Worm (Caenorhabditis elegans) whole organism, late embryonic: ENCODE results near the gene cyp-33C11.

ENCODE experiments used
- C08G9.2 ChIP-seq: sonication (generic microtip); optimal IDR thresholded peaks from 2 replicates; lab custom pipeline; 2016; ENCODE audit warnings: mild to moderate bottlenecking, missing genetic modification characterization, moderate library complexity, missing compliant biosample characterization
- C38D4.7 ChIP-seq: fragments of 200-800 bp; sonication (Bioruptor generic); optimal IDR thresholded peaks from 2 replicates; lab custom pipeline; 2018; ENCODE audit warnings: mild to moderate bottlenecking, missing genetic modification characterization, moderate library complexity, missing compliant biosample characterization
- K02D7.2 ChIP-seq: sonication (generic microtip); optimal IDR thresholded peaks from 2 replicates; lab custom pipeline; 2017; ENCODE audit warnings: mild to moderate bottlenecking, missing genetic modification characterization, missing compliant biosample characterization
- T23F11.4 ChIP-seq: fragments of 200-800 bp; sonication (Bioruptor generic); optimal IDR thresholded peaks from 2 replicates; lab custom pipeline; 2018; ENCODE audit warnings: mild to moderate bottlenecking, missing genetic modification characterization, missing compliant biosample characterization
- Y22D7AL.16 ChIP-seq: sonication (generic microtip); optimal IDR thresholded peaks from 2 replicates; lab custom pipeline; 2016; ENCODE audit warnings: missing genetic modification characterization, missing compliant biosample characterization
- ceh-18 ChIP-seq: sonication (generic microtip); optimal IDR thresholded peaks from 2 replicates; lab custom pipeline; 2016; ENCODE audit warnings: missing genetic modification characterization, missing compliant biosample characterization
- ceh-22 ChIP-seq: sonication (generic microtip); optimal IDR thresholded peaks from 2 replicates; lab custom pipeline; 2017; ENCODE audit warnings: missing biosample characterization, missing genetic modification characterization
- ceh-30 ChIP-seq: fragments of 150-350 bp; optimal IDR thresholded peaks from 2 replicates; lab custom pipeline; 2014; ENCODE audit warnings: missing biosample characterization, missing genetic modification characterization
- ceh-6 ChIP-seq: fragments of 200-800 bp; sonication (Bioruptor generic); optimal IDR thresholded peaks from 2 replicates; lab custom pipeline; 2018; ENCODE audit warnings: mild to moderate bottlenecking, missing genetic modification characterization, missing compliant biosample characterization
- che-1 ChIP-seq: sonication (generic microtip); optimal IDR thresholded peaks from 2 replicates; lab custom pipeline; 2016; ENCODE audit warnings: mild to moderate bottlenecking, missing genetic modification characterization, missing compliant biosample characterization
- elt-2 ChIP-seq: sonication (generic microtip); optimal IDR thresholded peaks from 2 replicates; lab custom pipeline; 2016; ENCODE audit warnings: missing genetic modification reagents, missing genetic modification characterization, missing compliant biosample characterization
- elt-4 ChIP-seq: sonication (generic microtip); optimal IDR thresholded peaks from 2 replicates; lab custom pipeline; 2016; ENCODE audit warnings: missing genetic modification characterization, missing compliant biosample characterization
- ets-4 ChIP-seq: sonication (generic microtip); optimal IDR thresholded peaks from 2 replicates; lab custom pipeline; 2016; ENCODE audit warnings: missing genetic modification characterization, missing compliant biosample characterization
- fax-1 ChIP-seq: sonication (generic microtip); optimal IDR thresholded peaks from 2 replicates; lab custom pipeline; 2016; ENCODE audit warnings: missing genotype, missing genetic modification characterization, missing compliant biosample characterization
- fkh-6 ChIP-seq: sonication (generic microtip); optimal IDR thresholded peaks from 2 replicates; lab custom pipeline; 2016; ENCODE audit warnings: missing genetic modification characterization, missing compliant biosample characterization
- gmeb-2 ChIP-seq: sonication (generic microtip); optimal IDR thresholded peaks from 2 replicates; lab custom pipeline; 2016; ENCODE audit warnings: missing genetic modification characterization, inconsistent platforms, missing compliant biosample characterization
- hlh-13 ChIP-seq: fragments of 200-800 bp; sonication (Bioruptor generic); optimal IDR thresholded peaks from 2 replicates; lab custom pipeline; 2018; ENCODE audit warnings: mild to moderate bottlenecking, missing genetic modification characterization, missing compliant biosample characterization
- hlh-8 ChIP-seq: sonication (generic microtip); optimal IDR thresholded peaks from 2 replicates; lab custom pipeline; 2016; ENCODE audit warnings: missing genotype, missing genetic modification characterization, missing compliant biosample characterization
- lim-6 ChIP-seq: sonication (generic microtip); optimal IDR thresholded peaks from 2 replicates; lab custom pipeline; 2016; ENCODE audit warnings: missing genetic modification characterization, missing compliant biosample characterization
- mec-3 ChIP-seq: sonication (generic microtip); optimal IDR thresholded peaks from 2 replicates; lab custom pipeline; 2016; ENCODE audit warnings: borderline replicate concordance, missing genetic modification characterization, missing compliant biosample characterization
- nfya-1 ChIP-seq: sonication (generic microtip); optimal IDR thresholded peaks from 2 replicates; lab custom pipeline; 2017; ENCODE audit warnings: missing genetic modification characterization, mild to moderate bottlenecking, missing compliant biosample characterization, antibody characterized with exemption, moderate library complexity
- nhr-11 ChIP-seq: fragments of 150-350 bp; optimal IDR thresholded peaks from 2 replicates; lab custom pipeline; 2014; ENCODE audit warnings: missing biosample characterization, missing genetic modification characterization
- pat-9 ChIP-seq: fragments of 200-800 bp; sonication (Bioruptor generic); optimal IDR thresholded peaks from 2 replicates; lab custom pipeline; 2018; ENCODE audit warnings: mild to moderate bottlenecking, missing genetic modification characterization, moderate library complexity, missing compliant biosample characterization
- pax-1 ChIP-seq: fragments of 150-350 bp; optimal IDR thresholded peaks from 2 replicates; lab custom pipeline; 2014; ENCODE audit warnings: missing biosample characterization, missing genetic modification characterization
- pha-2 ChIP-seq: sonication (generic microtip); optimal IDR thresholded peaks from 2 replicates; lab custom pipeline; 2017; ENCODE audit warnings: mild to moderate bottlenecking, missing genetic modification characterization, missing compliant biosample characterization
- pqm-1 ChIP-seq: sonication (generic microtip); optimal IDR thresholded peaks from 2 replicates; lab custom pipeline; 2016; ENCODE audit warnings: missing genetic modification characterization, missing compliant biosample characterization
- sdc-2 ChIP-seq: sonication (generic microtip); optimal IDR thresholded peaks from 2 replicates; lab custom pipeline; 2016; ENCODE audit warnings: missing genotype, missing genetic modification characterization, missing compliant biosample characterization
- sox-2 ChIP-seq: fragments of 200-800 bp; sonication (Bioruptor generic); IDR thresholded peaks from 2 replicates; pipeline ENCODE4 v1.3.6; 2022; ENCODE audit warnings: missing genetic modification reagents, missing genetic modification characterization, missing compliant biosample characterization
- sox-4 ChIP-seq: sonication (generic microtip); optimal IDR thresholded peaks from 2 replicates; lab custom pipeline; 2017; ENCODE audit warnings: mild to moderate bottlenecking, missing genetic modification characterization, inconsistent platforms, missing compliant biosample characterization
- syd-9 ChIP-seq: sonication (generic microtip); optimal IDR thresholded peaks from 2 replicates; lab custom pipeline; 2016; ENCODE audit warnings: mild to moderate bottlenecking, missing genetic modification characterization, moderate library complexity, missing compliant biosample characterization
- tbx-2 ChIP-seq: sonication (generic microtip); optimal IDR thresholded peaks from 2 replicates; lab custom pipeline; 2016; ENCODE audit warnings: missing genetic modification characterization, missing compliant biosample characterization
- tbx-7 ChIP-seq: sonication (generic microtip); optimal IDR thresholded peaks from 2 replicates; lab custom pipeline; 2016; ENCODE audit warnings: missing genotype, missing genetic modification characterization, missing compliant biosample characterization
- unc-86 ChIP-seq: sonication (generic microtip); optimal IDR thresholded peaks from 2 replicates; lab custom pipeline; 2016; ENCODE audit warnings: missing genetic modification characterization, missing compliant biosample characterization
- ztf-16 ChIP-seq: sonication (generic microtip); optimal IDR thresholded peaks from 2 replicates; lab custom pipeline; 2017; ENCODE audit warnings: missing genetic modification characterization, missing compliant biosample characterization

Gene cyp-33C11

DNA sequence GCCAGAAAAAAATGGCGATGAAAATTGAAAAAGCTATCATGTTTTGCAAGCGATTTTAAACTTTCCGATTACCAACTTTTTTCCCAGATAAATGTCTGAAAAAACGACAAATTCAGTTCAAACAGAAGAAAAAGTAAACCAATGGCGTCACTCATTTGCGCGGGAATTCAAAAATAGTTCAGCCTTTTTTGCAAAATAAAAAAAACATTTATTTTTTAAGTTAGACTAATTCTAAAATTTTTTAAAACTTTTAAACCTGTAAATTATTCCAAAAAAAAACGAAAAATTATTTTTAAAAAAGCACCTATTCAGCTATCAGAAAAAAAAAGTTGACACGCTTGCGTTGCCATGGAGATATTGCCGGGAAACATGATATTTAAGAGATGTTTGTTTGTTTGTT lies at the start of gene cyp-33C11:
Gene cyp-33C11 (minus strand): TSS at position 101 of the 400 bp plus-strand sequence.
- TF ChIP-seq sox-2 (GFP tag; lab: Robert Waterston, UW) (no peak), nfya-1 (tag; lab: Kevin White, UChicago) (no peak), syd-9 (no peak), tbx-2 (tag; lab: Kevin White, UChicago) (no peak), mec-3 (tag; lab: Kevin White, UChicago) (no peak), hlh-13 (GFP tag; lab: Kevin White, UChicago) (no peak), Y22D7AL.16 (tag; lab: Kevin White, UChicago) (no peak), ceh-6 (no peak), gmeb-2 (no peak), C08G9.2 (tag; lab: Kevin White, UChicago) (no peak), K02D7.2 (tag; lab: Kevin White, UChicago) (no peak), ceh-22 (tag; lab: Kevin White, UChicago) (no peak), fkh-6 (tag; lab: Kevin White, UChicago) (no peak), sdc-2 (no peak), pat-9 (tag; lab: Kevin White, UChicago) (no peak), ztf-16 (tag; lab: Kevin White, UChicago) (no peak), pqm-1 (no peak), pha-2 (no peak)

DNA sequence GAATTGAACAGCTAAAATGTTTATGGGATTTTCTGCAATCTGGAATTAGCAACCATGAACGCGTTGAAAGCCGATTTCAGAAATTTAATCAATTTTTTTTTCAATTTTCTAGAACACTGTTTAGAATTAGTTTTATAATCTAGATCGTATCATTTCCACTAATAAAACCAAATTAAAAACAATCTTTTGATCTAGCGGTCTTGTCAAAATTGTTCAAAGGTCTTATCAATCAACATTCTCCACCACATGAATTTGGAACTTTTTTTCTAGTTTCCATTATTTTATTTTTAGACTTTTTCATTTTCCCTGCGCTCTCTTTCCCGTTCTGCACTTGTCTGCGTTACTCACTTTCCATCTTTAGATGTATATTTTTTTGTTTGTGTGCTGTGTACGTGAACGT lies 49.6 kb upstream of the cyp-33C11 start, which contains the start of gene srp-2:
Gene srp-2 (plus strand): TSS at position 301 of the 400 bp plus-strand sequence.
- no peak for TF ChIP-seq sox-4
- TF ChIP-seq lim-6 (tag; lab: Kevin White, UChicago) = no peak
- no peak for TF ChIP-seq ceh-30
- no peak for TF ChIP-seq sdc-2
- no peak for TF ChIP-seq tbx-7 (tag; lab: Kevin White, UChicago)
- no peak for TF ChIP-seq gmeb-2
- no peak for TF ChIP-seq fax-1 (tag; lab: Kevin White, UChicago)
- TF ChIP-seq hlh-8 (tag; lab: Kevin White, UChicago) = no peak
- TF ChIP-seq nhr-11 = no peak
- TF ChIP-seq ceh-6 = no peak
- TF ChIP-seq ceh-18 = no peak

DNA sequence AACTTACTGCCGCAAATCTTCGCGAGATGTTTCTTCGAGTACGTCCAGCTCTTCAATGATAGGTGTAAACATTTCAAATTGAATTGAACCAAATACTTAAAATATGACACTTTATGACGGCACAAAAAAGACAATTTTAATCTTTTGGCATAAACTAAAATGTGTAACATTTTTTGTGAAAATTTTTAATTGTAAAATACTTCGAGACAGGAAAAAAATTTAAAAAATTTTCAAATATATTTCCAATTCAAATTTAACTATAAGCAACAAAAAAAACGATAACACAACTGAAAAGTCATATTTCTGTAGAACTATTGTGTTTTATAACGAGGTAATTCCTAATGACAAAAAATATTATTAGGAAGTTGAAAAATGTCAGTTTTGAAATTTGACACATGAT lies 49.1 kb upstream of the cyp-33C11 start, which contains the start of gene C05E4.12:
Gene C05E4.12 (minus strand): TSS at position 101 of the 400 bp plus-strand sequence.
- no peak for TF ChIP-seq nfya-1 (tag; lab: Kevin White, UChicago)
- no peak for TF ChIP-seq tbx-2 (tag; lab: Kevin White, UChicago)
- no peak for TF ChIP-seq pat-9 (tag; lab: Kevin White, UChicago)
- TF ChIP-seq sox-2 (GFP tag; lab: Robert Waterston, UW) = no peak
- no peak for TF ChIP-seq pax-1 (tag; lab: Kevin White, UChicago)
- no peak for TF ChIP-seq lim-6 (tag; lab: Kevin White, UChicago)
- TF ChIP-seq che-1 (tag; lab: Kevin White, UChicago) = no peak
- no peak for TF ChIP-seq elt-4 (tag; lab: Kevin White, UChicago)
- TF ChIP-seq fkh-6 (tag; lab: Kevin White, UChicago) = no peak
- TF ChIP-seq elt-2 (tag; lab: Kevin White, UChicago) = no peak
- no peak for TF ChIP-seq T23F11.4 (GFP tag; lab: Kevin White, UChicago)
- no peak for TF ChIP-seq C38D4.7 (GFP tag; lab: Kevin White, UChicago)
- TF ChIP-seq ceh-22 (tag; lab: Kevin White, UChicago) = no peak

DNA sequence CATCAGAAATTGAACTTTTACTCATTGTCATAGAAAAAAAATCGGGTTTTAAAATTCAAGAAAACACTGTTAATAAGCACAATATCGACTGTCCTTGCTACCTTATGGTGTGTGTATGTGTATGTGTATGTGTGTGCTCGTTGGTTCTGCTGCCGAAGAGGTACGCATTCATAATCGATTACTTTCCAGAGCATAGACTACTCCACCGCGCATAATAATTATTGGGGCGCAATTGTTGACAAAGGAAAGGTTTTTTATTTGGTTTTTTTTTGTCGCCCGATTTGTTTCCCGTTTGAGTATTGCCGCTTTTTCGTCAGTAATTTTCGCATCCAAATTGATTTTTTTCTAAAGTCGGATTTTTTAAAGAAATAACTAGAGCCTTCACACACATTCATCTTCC lies 48.5 kb upstream of the cyp-33C11 start, which contains the start of gene C05E4.15:
Gene C05E4.15 (minus strand): TSS at position 101 of the 400 bp plus-strand sequence.
- no peak for TF ChIP-seq unc-86 (tag; lab: Kevin White, UChicago)

DNA sequence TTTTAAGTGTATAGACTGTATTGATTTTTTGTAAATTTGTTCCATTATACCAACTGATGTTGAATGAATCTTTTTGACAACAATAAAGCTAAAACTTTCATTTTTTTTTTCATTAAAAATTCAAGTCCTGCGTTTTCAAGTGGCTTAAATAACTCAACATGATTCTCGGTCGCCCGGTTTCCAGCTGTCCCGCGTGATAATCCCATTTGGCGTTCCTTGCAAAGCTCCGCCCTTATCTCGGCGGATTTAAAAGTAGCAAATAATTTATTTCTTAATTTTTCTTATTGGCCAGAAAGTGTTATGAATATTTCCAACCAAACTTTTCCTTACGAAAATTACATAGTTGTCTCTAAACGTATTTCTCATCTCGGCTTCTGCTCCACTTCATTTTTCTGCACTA lies 43.4 kb upstream of the cyp-33C11 start, which contains the start of gene str-20:
Gene str-20 (plus strand): TSS at position 301 of the 400 bp plus-strand sequence.
- TF ChIP-seq ets-4 (tag; lab: Kevin White, UChicago) (no peak), pax-1 (tag; lab: Kevin White, UChicago) (no peak)
- TF ChIP-seq, all 69 proteins: peak for 0
